Fruit fly (Drosophila melanogaster): ENCODE measurements around the gene Cnep1r2.

Cnep1r2 gene

dm6 chr3L:10680177-10680576 is 42.2 kb downstream of the Cnep1r2 start:
- TF ChIP-seq EcR (GFP tag; optimal IDR thresholded peaks at IDR 0.05) (no peak), Ets98B (GFP tag; IDR thresholded peaks at IDR 0.05) (no peak), CG15710 (tag; optimal IDR thresholded peaks at IDR 0.05) (no peak), CG34367 (tag; optimal IDR thresholded peaks at IDR 0.05) (no peak), CG8159 (tag; optimal IDR thresholded peaks at IDR 0.05) (no peak), CG12605 (GFP tag; IDR thresholded peaks at IDR 0.05) (no peak), D1 (tag; optimal IDR thresholded peaks at IDR 0.05) (no peak), CG17806 (tag; optimal IDR thresholded peaks at IDR 0.05) (no peak), Pif1B (GFP tag; optimal IDR thresholded peaks at IDR 0.05) (no peak), CG10348 (GFP tag; IDR thresholded peaks at IDR 0.05) (no peak), CG32121 (GFP tag; IDR thresholded peaks at IDR 0.05) (no peak), Pif1A (GFP tag; optimal IDR thresholded peaks at IDR 0.05) (no peak), CG4496 (GFP tag; IDR thresholded peaks at IDR 0.05) (no peak), gl (tag; optimal IDR thresholded peaks at IDR 0.05) (no peak), CG9948 (tag; optimal IDR thresholded peaks at IDR 0.05) (no peak), fd96Ca (GFP tag; IDR thresholded peaks at IDR 0.05) (no peak), rn (GFP tag; IDR thresholded peaks at IDR 0.05) (no peak), Snoo (tag; optimal IDR thresholded peaks at IDR 0.05) (no peak), CG8301 (tag; optimal IDR thresholded peaks at IDR 0.05) (no peak), CG13204 (GFP tag; optimal IDR thresholded peaks at IDR 0.05) (no peak)

dm6 chr3L:10680728-10681306 is 42.9 kb downstream of the Cnep1r2 start:
- TF ChIP-seq CG13204 (GFP tag; optimal IDR thresholded peaks at IDR 0.05) (peak; percentile 58), CG12605 (GFP tag; IDR thresholded peaks at IDR 0.05) (peak; percentile 47; the same call in 1 of the 2 replicates), CG4496 (GFP tag; IDR thresholded peaks at IDR 0.05) (peak; percentile 59; the same call in 1 of the 3 replicates), Ets98B (GFP tag; IDR thresholded peaks at IDR 0.05) (peak; percentile 35; the same call in 1 of the 2 replicates), CG32121 (GFP tag; IDR thresholded peaks at IDR 0.05) (peak; percentile 59; the same call in 1 of the 2 replicates), CG14655 (GFP tag; optimal IDR thresholded peaks at IDR 0.05) (no peak), EcR (GFP tag; optimal IDR thresholded peaks at IDR 0.05) (peak; percentile 28), CG34367 (tag; optimal IDR thresholded peaks at IDR 0.05) (no peak), fd96Ca (GFP tag; IDR thresholded peaks at IDR 0.05) (0 out of 3 replicates have a peak, but pooled peaks have one; percentile 31), CG10348 (GFP tag; IDR thresholded peaks at IDR 0.05) (no peak), CG8159 (tag; optimal IDR thresholded peaks at IDR 0.05) (no peak)

- TF ChIP-seq CG4496 (GFP tag; IDR thresholded peaks at IDR 0.05) (peak; percentile 65), CG8301 (tag; optimal IDR thresholded peaks at IDR 0.05) (no peak), rn (GFP tag; IDR thresholded peaks at IDR 0.05) (no peak), Ets98B (GFP tag; IDR thresholded peaks at IDR 0.05) (peak; percentile 59; the same call in 1 of the 2 replicates), CG9948 (tag; optimal IDR thresholded peaks at IDR 0.05) (no peak), CG14655 (GFP tag; optimal IDR thresholded peaks at IDR 0.05) (no peak), CG17806 (tag; optimal IDR thresholded peaks at IDR 0.05) (no peak), D1 (tag; optimal IDR thresholded peaks at IDR 0.05) (no peak), CG10348 (GFP tag; IDR thresholded peaks at IDR 0.05) (no peak), CG12605 (GFP tag; IDR thresholded peaks at IDR 0.05) (peak; percentile 62), EcR (GFP tag; optimal IDR thresholded peaks at IDR 0.05) (peak; percentile 53), Pif1B (GFP tag; optimal IDR thresholded peaks at IDR 0.05) (no peak), Snoo (tag; optimal IDR thresholded peaks at IDR 0.05) (no peak), CG15710 (tag; optimal IDR thresholded peaks at IDR 0.05) (no peak), CG13204 (GFP tag; optimal IDR thresholded peaks at IDR 0.05) (peak; percentile 80), Pif1A (GFP tag; optimal IDR thresholded peaks at IDR 0.05) (no peak), fd96Ca (GFP tag; IDR thresholded peaks at IDR 0.05) (no peak; the same call in 2 of the 3 replicates), CG34367 (tag; optimal IDR thresholded peaks at IDR 0.05) (no peak), CG8159 (tag; optimal IDR thresholded peaks at IDR 0.05) (peak; percentile 2), CG32121 (GFP tag; IDR thresholded peaks at IDR 0.05) (peak; percentile 44)
These were observed 43.9 kb downstream of the Cnep1r2 start for dm6 chr3L:10681814-10682213.

DNA sequence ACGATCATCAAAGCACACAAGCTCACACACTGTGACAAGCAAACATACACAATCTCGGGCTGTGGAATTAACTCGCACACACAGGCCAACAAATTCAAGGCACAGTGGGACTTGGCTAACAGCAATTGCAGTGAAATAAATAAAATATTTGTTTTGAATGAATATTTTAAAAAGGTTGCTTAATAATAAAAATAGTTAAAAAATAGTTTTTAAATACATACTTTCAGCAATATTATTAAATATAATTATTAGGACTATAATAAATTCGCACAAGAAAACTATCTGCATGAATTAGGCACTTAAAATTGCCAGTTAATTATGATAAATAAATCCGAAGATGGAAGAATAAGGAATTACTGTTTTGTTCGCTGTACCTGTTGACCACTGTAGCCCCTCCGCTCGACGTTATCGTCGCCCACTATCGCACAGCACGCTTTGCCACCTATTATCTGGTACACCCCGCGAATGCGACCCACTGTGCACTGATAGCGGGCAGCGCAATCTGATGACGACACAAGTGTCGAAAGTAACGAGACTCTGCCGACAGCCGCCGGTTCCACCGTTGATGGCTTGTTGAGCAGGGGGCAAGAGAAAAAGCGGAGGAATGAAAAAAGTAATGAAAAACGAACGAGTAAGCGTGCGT is 44.9 kb downstream of the Cnep1r2 start:
- TF ChIP-seq D1 (tag; optimal IDR thresholded peaks at IDR 0.05) (peak; percentile 96), CG8159 (tag; optimal IDR thresholded peaks at IDR 0.05) (peak; percentile 97), CG15710 (tag; optimal IDR thresholded peaks at IDR 0.05) (peak; percentile 95), gl (tag; optimal IDR thresholded peaks at IDR 0.05) (peak; percentile 55), CG10348 (GFP tag; IDR thresholded peaks at IDR 0.05) (peak; percentile 89), Pif1B (GFP tag; optimal IDR thresholded peaks at IDR 0.05) (peak; percentile 89), rn (GFP tag; IDR thresholded peaks at IDR 0.05) (peak; percentile 82), CG4496 (GFP tag; IDR thresholded peaks at IDR 0.05) (peak; percentile 93), CG32121 (GFP tag; IDR thresholded peaks at IDR 0.05) (peak; percentile 97), Pif1A (GFP tag; optimal IDR thresholded peaks at IDR 0.05) (peak; percentile 87), CG17806 (tag; optimal IDR thresholded peaks at IDR 0.05) (peak; percentile 92), CG8301 (tag; optimal IDR thresholded peaks at IDR 0.05) (peak; percentile 96), Snoo (tag; optimal IDR thresholded peaks at IDR 0.05) (peak; percentile 98), CG9948 (tag; optimal IDR thresholded peaks at IDR 0.05) (peak; percentile 96), Ets98B (GFP tag; IDR thresholded peaks at IDR 0.05) (peak; percentile 91), fd96Ca (GFP tag; IDR thresholded peaks at IDR 0.05) (peak; percentile 91), CG14655 (GFP tag; optimal IDR thresholded peaks at IDR 0.05) (peak; percentile 99), EcR (GFP tag; optimal IDR thresholded peaks at IDR 0.05) (no peak), CG13204 (GFP tag; optimal IDR thresholded peaks at IDR 0.05) (peak; percentile 88), CG34367 (tag; optimal IDR thresholded peaks at IDR 0.05) (peak; percentile 90), CG12605 (GFP tag; IDR thresholded peaks at IDR 0.05) (peak; percentile 83)

DNA sequence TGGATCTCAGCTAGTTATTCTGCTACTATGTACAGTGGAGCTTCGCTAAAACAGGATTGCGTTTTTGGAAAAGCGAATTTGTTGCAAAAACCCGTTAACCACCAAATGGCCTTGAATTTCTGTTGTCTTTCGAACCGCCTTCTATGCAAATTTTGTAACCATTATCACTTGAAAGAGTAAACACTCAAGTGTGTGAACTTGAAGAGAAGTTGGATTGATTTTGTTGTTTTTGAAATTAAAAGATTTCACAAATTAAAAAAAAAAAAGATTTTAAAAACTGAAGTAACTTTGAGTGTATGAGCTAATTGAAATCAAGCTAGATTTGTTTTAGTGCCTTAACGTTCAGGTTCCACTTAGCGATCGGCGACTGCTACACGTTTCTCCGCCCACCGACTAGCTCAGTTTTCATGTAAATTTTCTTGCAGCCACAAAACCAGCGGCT is 46.0 kb downstream of the Cnep1r2 start:
- TF ChIP-seq rn (GFP tag; IDR thresholded peaks at IDR 0.05) (peak; percentile 74), CG15710 (tag; optimal IDR thresholded peaks at IDR 0.05) (peak; percentile 47), CG4496 (GFP tag; IDR thresholded peaks at IDR 0.05) (peak; percentile 86), CG12605 (GFP tag; IDR thresholded peaks at IDR 0.05) (peak; percentile 51), EcR (GFP tag; optimal IDR thresholded peaks at IDR 0.05) (no peak), CG14655 (GFP tag; optimal IDR thresholded peaks at IDR 0.05) (no peak), CG13204 (GFP tag; optimal IDR thresholded peaks at IDR 0.05) (no peak), gl (tag; optimal IDR thresholded peaks at IDR 0.05) (no peak), fd96Ca (GFP tag; IDR thresholded peaks at IDR 0.05) (peak; percentile 86), CG32121 (GFP tag; IDR thresholded peaks at IDR 0.05) (peak; percentile 82), CG8301 (tag; optimal IDR thresholded peaks at IDR 0.05) (peak; percentile 87), CG9948 (tag; optimal IDR thresholded peaks at IDR 0.05) (peak; percentile 68), CG17806 (tag; optimal IDR thresholded peaks at IDR 0.05) (peak; percentile 71), Snoo (tag; optimal IDR thresholded peaks at IDR 0.05) (peak; percentile 21), CG34367 (tag; optimal IDR thresholded peaks at IDR 0.05) (no peak), CG10348 (GFP tag; IDR thresholded peaks at IDR 0.05) (peak; percentile 73), Ets98B (GFP tag; IDR thresholded peaks at IDR 0.05) (peak; percentile 78), Pif1B (GFP tag; optimal IDR thresholded peaks at IDR 0.05) (peak; percentile 64), Pif1A (GFP tag; optimal IDR thresholded peaks at IDR 0.05) (peak; percentile 85), CG8159 (tag; optimal IDR thresholded peaks at IDR 0.05) (peak; percentile 68), D1 (tag; optimal IDR thresholded peaks at IDR 0.05) (peak; percentile 46)

Data from whole organism, pupa.